Fruit fly (Drosophila melanogaster) whole organism, wandering third instar larva: ENCODE results near the gene CG9522.

Experiments
- CrebA ChIP-seq: fragments of 200-800 bp; sonication (Bioruptor generic); optimal IDR thresholded peaks from 2 replicates; lab custom pipeline; 2016; ENCODE audit warnings: missing biosample characterization, mild to moderate bottlenecking, missing genetic modification characterization, borderline replicate concordance
- Myc ChIP-seq: fragments of >200 bp; optimal IDR thresholded peaks from 2 replicates; lab custom pipeline; 2017
- br ChIP-seq: fragments of 200-800 bp; sonication (Bioruptor generic); optimal IDR thresholded peaks from 2 replicates; lab custom pipeline; 2016; ENCODE audit warnings: missing biosample characterization, missing genetic modification characterization

- TF ChIP-seq CrebA (GFP tag; lab: Kevin White, UChicago) = no peak
- no peak for TF ChIP-seq br (GFP tag; lab: Kevin White, UChicago)
- TF ChIP-seq Myc (lab: Kevin White, UChicago) = no peak
Measured at dm6 chrX:14831713-14832561, 16.7 kb downstream of the CG9522 start, which contains the start of gene CG14408.
